Fruit fly (Drosophila melanogaster) whole organism, embryonic: ENCODE results near the gene CG43389.

Experiments
- Ada2b ChIP-seq: fragments of 200-800 bp; sonication (Bioruptor generic); IDR thresholded peaks from 2 replicates; pipeline ENCODE4 v1.3.6; 2022; ENCODE audit warnings: missing biosample characterization, missing genetic modification characterization
- Blimp-1 ChIP-seq: fragments of 200-800 bp; sonication (Bioruptor generic); optimal IDR thresholded peaks from 3 replicates; lab custom pipeline; 2018; ENCODE audit warnings: missing biosample characterization, missing genetic modification characterization, mild to moderate bottlenecking, moderate library complexity, missing genetic modification reagents
- CG10543 ChIP-seq: fragments of 200-800 bp; sonication (Bioruptor generic); optimal IDR thresholded peaks from 3 replicates; lab custom pipeline; 2017; ENCODE audit warnings: missing biosample characterization, mild to moderate bottlenecking, missing genetic modification characterization, moderate library complexity
- CG11085 ChIP-seq: fragments of 200-800 bp; sonication (Bioruptor generic); IDR thresholded peaks from 2 replicates; pipeline ENCODE4 v1.3.6; 2022; ENCODE audit warnings: missing biosample characterization, missing genetic modification characterization
- CG11504 ChIP-seq: fragments of 200-800 bp; sonication (Bioruptor generic); optimal IDR thresholded peaks from 3 replicates; lab custom pipeline; 2019; ENCODE audit warnings: missing biosample characterization, mild to moderate bottlenecking, missing genetic modification characterization, moderate library complexity
- CG11695 ChIP-seq: fragments of 200-800 bp; sonication (Bioruptor generic); IDR thresholded peaks from 3 replicates; pipeline ENCODE4 v1.3.6; 2022; ENCODE audit warnings: missing biosample characterization, missing genetic modification characterization
- CG12236 ChIP-seq: fragments of 200-800 bp; sonication (Bioruptor generic); optimal IDR thresholded peaks from 2 replicates; lab custom pipeline; 2016; ENCODE audit warnings: missing biosample characterization, missing genetic modification characterization
- CG13894 ChIP-seq: fragments of 200-800 bp; sonication (Bioruptor generic); optimal IDR thresholded peaks from 3 replicates; lab custom pipeline; 2018; ENCODE audit warnings: missing biosample characterization, mild to moderate bottlenecking, missing genetic modification characterization, moderate library complexity
- CG14441 ChIP-seq: fragments of 200-800 bp; sonication (Bioruptor generic); IDR thresholded peaks from 2 replicates; pipeline ENCODE4 v1.3.6; 2022; ENCODE audit warnings: missing biosample characterization, missing genetic modification characterization
- CG1603 ChIP-seq: fragments of 200-800 bp; sonication (Bioruptor generic); optimal IDR thresholded peaks from 2 replicates; lab custom pipeline; 2019; ENCODE audit warnings: missing biosample characterization, mild to moderate bottlenecking, missing genetic modification characterization, moderate library complexity
- CG17328 ChIP-seq: fragments of 200-800 bp; sonication (Bioruptor generic); IDR thresholded peaks from 2 replicates; pipeline ENCODE4 v1.3.6; 2022; ENCODE audit warnings: missing biosample characterization, missing genetic modification characterization
- CG2199 ChIP-seq: fragments of 200-800 bp; sonication (Bioruptor generic); IDR thresholded peaks from 3 replicates; pipeline ENCODE4 v1.3.6; 2022; ENCODE audit warnings: missing biosample characterization, missing genetic modification characterization
- CG31441 ChIP-seq: fragments of 200-800 bp; sonication (Bioruptor generic); IDR thresholded peaks from 2 replicates; pipeline ENCODE4 v1.3.6; 2022; ENCODE audit warnings: missing biosample characterization, missing genetic modification characterization
- CG4730 ChIP-seq: fragments of 200-800 bp; sonication (Bioruptor generic); IDR thresholded peaks from 2 replicates; pipeline ENCODE4 v1.3.6; 2022; ENCODE audit warnings: missing biosample characterization, missing genetic modification characterization
- CG6689 ChIP-seq: fragments of 200-800 bp; sonication (Bioruptor generic); IDR thresholded peaks from 2 replicates; pipeline ENCODE4 v1.3.6; 2022; ENCODE audit warnings: missing biosample characterization, missing genetic modification characterization
- CG7963 ChIP-seq: fragments of 200-800 bp; sonication (Bioruptor generic); IDR thresholded peaks from 3 replicates; pipeline ENCODE4 v1.3.6; 2022; ENCODE audit warnings: missing biosample characterization, missing genetic modification characterization; ENCODE audit not compliant: partially characterized antibody
- CG8765 ChIP-seq: fragments of 200-800 bp; sonication (Bioruptor generic); IDR thresholded peaks from 2 replicates; pipeline ENCODE4 v1.3.6; 2022; ENCODE audit warnings: missing biosample characterization, missing genetic modification characterization
- CG8944 ChIP-seq: fragments of 200-800 bp; sonication (Bioruptor generic); optimal IDR thresholded peaks from 3 replicates; lab custom pipeline; 2016; ENCODE audit warnings: missing biosample characterization, missing genetic modification characterization
- CG9817 ChIP-seq: fragments of 200-800 bp; sonication (Bioruptor generic); optimal IDR thresholded peaks from 2 replicates; lab custom pipeline; 2018; ENCODE audit warnings: missing biosample characterization, mild to moderate bottlenecking, missing genetic modification characterization, moderate library complexity
- CrebB ChIP-seq: fragments of 200-800 bp; sonication (Bioruptor generic); optimal IDR thresholded peaks from 3 replicates; lab custom pipeline; 2018; ENCODE audit warnings: missing biosample characterization, mild to moderate bottlenecking, missing genetic modification characterization
- Drgx ChIP-seq: fragments of 200-800 bp; sonication (Bioruptor generic); IDR thresholded peaks from 2 replicates; pipeline ENCODE4 v1.3.6; 2022; ENCODE audit warnings: missing biosample characterization, missing genetic modification characterization
- H15 ChIP-seq: fragments of 200-800 bp; sonication (Bioruptor generic); IDR thresholded peaks from 3 replicates; pipeline ENCODE4 v1.3.6; 2022; ENCODE audit warnings: missing biosample characterization, missing genetic modification characterization
- HLH4C ChIP-seq: fragments of 200-800 bp; sonication (Bioruptor generic); IDR thresholded peaks from 3 replicates; pipeline ENCODE4 v1.3.6; 2022; ENCODE audit warnings: missing biosample characterization, missing genetic modification characterization; ENCODE audit not compliant: partially characterized antibody
- HmgD ChIP-seq: fragments of 200-800 bp; sonication (Bioruptor generic); optimal IDR thresholded peaks from 3 replicates; lab custom pipeline; 2016; ENCODE audit warnings: missing biosample characterization, missing genetic modification characterization
- MTF-1 ChIP-seq: fragments of 200-800 bp; sonication (Bioruptor generic); optimal IDR thresholded peaks from 2 replicates; lab custom pipeline; 2018; ENCODE audit warnings: missing biosample characterization, mild to moderate bottlenecking, missing genetic modification characterization, borderline replicate concordance
- Mes4 ChIP-seq: fragments of 200-800 bp; sonication (Bioruptor generic); optimal IDR thresholded peaks from 2 replicates; lab custom pipeline; 2016; ENCODE audit warnings: missing biosample characterization, missing genetic modification characterization
- NC2α ChIP-seq: fragments of 200-800 bp; sonication (Bioruptor generic); optimal IDR thresholded peaks from 2 replicates; lab custom pipeline; 2016; ENCODE audit warnings: missing biosample characterization, missing genetic modification characterization
- Optix ChIP-seq: fragments of 200-800 bp; sonication (Bioruptor generic); IDR thresholded peaks from 3 replicates; pipeline ENCODE4 v1.3.6; 2022; ENCODE audit warnings: missing biosample characterization, missing genetic modification characterization
- Ptx1 ChIP-seq: fragments of 200-800 bp; sonication (Bioruptor generic); IDR thresholded peaks from 2 replicates; pipeline ENCODE4 v1.3.6; 2022; ENCODE audit warnings: missing biosample characterization, missing genetic modification characterization
- Sry-δ ChIP-seq: fragments of 200-800 bp; sonication (Bioruptor generic); optimal IDR thresholded peaks from 2 replicates; lab custom pipeline; 2016; ENCODE audit warnings: missing biosample characterization, missing genetic modification characterization
- Usf ChIP-seq: fragments of 200-800 bp; sonication (Bioruptor generic); optimal IDR thresholded peaks from 2 replicates; lab custom pipeline; 2017; ENCODE audit warnings: missing genotype, missing biosample characterization, missing genetic modification characterization
- Xrp1 ChIP-seq: fragments of 200-800 bp; sonication (Bioruptor generic); IDR thresholded peaks from 2 replicates; pipeline ENCODE4 v1.3.6; 2022; ENCODE audit warnings: missing biosample characterization, missing genetic modification characterization
- dysf ChIP-seq: fragments of 200-800 bp; sonication (Bioruptor generic); IDR thresholded peaks from 3 replicates; pipeline ENCODE4 v1.3.6; 2022; ENCODE audit warnings: missing biosample characterization, missing genetic modification characterization
- fd3F ChIP-seq: fragments of 200-800 bp; sonication (Bioruptor generic); optimal IDR thresholded peaks from 2 replicates; lab custom pipeline; 2018; ENCODE audit warnings: missing biosample characterization, mild to moderate bottlenecking, missing genetic modification characterization, moderate library complexity
- grn ChIP-seq: fragments of 200-800 bp; sonication (Bioruptor generic); optimal IDR thresholded peaks from 3 replicates; lab custom pipeline; 2017; ENCODE audit warnings: missing biosample characterization, missing genetic modification characterization
- insv ChIP-seq, 2 experiments: fragments of 200-800 bp; sonication (Bioruptor generic); optimal IDR thresholded peaks; 3 replicates each; lab custom pipeline; 2016 to 2018; ENCODE audit warnings: missing biosample characterization in 2 of 2, missing genetic modification characterization in 2 of 2
- kay ChIP-seq: fragments of 200-800 bp; sonication (Bioruptor generic); optimal IDR thresholded peaks from 2 replicates; lab custom pipeline; 2016; ENCODE audit warnings: missing biosample characterization, missing genetic modification characterization
- lmd ChIP-seq: fragments of 200-800 bp; sonication (Bioruptor generic); IDR thresholded peaks from 2 replicates; pipeline ENCODE4 v1.3.6; 2022; ENCODE audit warnings: missing biosample characterization, missing genetic modification characterization
- nom ChIP-seq: fragments of 200-800 bp; sonication (Bioruptor generic); optimal IDR thresholded peaks from 2 replicates; lab custom pipeline; 2017; ENCODE audit warnings: missing biosample characterization, missing genetic modification characterization, mild to moderate bottlenecking, moderate library complexity, missing genetic modification reagents
- pb ChIP-seq: fragments of 200-800 bp; sonication (Bioruptor generic); optimal IDR thresholded peaks from 3 replicates; lab custom pipeline; 2016; ENCODE audit warnings: missing biosample characterization, missing genetic modification characterization
- phol ChIP-seq: fragments of 200-800 bp; sonication (Bioruptor generic); optimal IDR thresholded peaks from 3 replicates; lab custom pipeline; 2018; ENCODE audit warnings: missing biosample characterization, mild to moderate bottlenecking, missing genetic modification characterization, moderate library complexity
- row ChIP-seq: fragments of 200-800 bp; sonication (Bioruptor generic); IDR thresholded peaks from 3 replicates; pipeline ENCODE4 v1.3.6; 2022; ENCODE audit warnings: missing biosample characterization, missing genetic modification characterization
- sens ChIP-seq: fragments of 200-800 bp; sonication (Bioruptor generic); peaks from one replicate; lab custom pipeline; 2016; ENCODE audit warnings: missing biosample characterization, missing genetic modification characterization
- slp2 ChIP-seq: fragments of 200-800 bp; sonication (Bioruptor generic); optimal IDR thresholded peaks from 2 replicates; lab custom pipeline; 2016; ENCODE audit warnings: missing biosample characterization, missing genetic modification characterization
- unc-4 ChIP-seq: fragments of 200-800 bp; sonication (Bioruptor generic); IDR thresholded peaks from 2 replicates; pipeline ENCODE4 v1.3.6; 2022; ENCODE audit warnings: missing biosample characterization, missing genetic modification characterization; ENCODE audit not compliant: partially characterized antibody
- unpg ChIP-seq: fragments of 200-800 bp; sonication (Bioruptor generic); optimal IDR thresholded peaks from 3 replicates; lab custom pipeline; 2018; ENCODE audit warnings: missing biosample characterization, mild to moderate bottlenecking, missing genetic modification characterization, moderate library complexity

CG43389 gene

dm6 chr3L:3259703-3260102, 11.9 kb downstream of the CG43389 start (continued):
- TF ChIP-seq CG31441 (GFP tag; lab: Robert Waterston, UW): 0 out of 2 replicates have a peak, but pooled peaks have one; percentile 16
- TF ChIP-seq sens (GFP tag; lab: Kevin White, UChicago): peak; percentile 72
- TF ChIP-seq CG6689: 0 out of 2 replicates have a peak, but pooled peaks have one; percentile 18
- TF ChIP-seq Ptx1: 0 out of 2 replicates have a peak, but pooled peaks have one; percentile 10
- no peak for TF ChIP-seq HmgD (GFP tag; lab: Kevin White, UChicago)
- no peak for TF ChIP-seq CG9817
- no peak for TF ChIP-seq CrebB
- TF ChIP-seq unc-4 (GFP tag; lab: Robert Waterston, UW): no peak
- TF ChIP-seq row (GFP tag; lab: Robert Waterston, UW): 0 out of 3 replicates have a peak, but pooled peaks have one; percentile 11
- no peak for TF ChIP-seq Optix (GFP tag; lab: Robert Waterston, UW)
- TF ChIP-seq H15 (GFP tag; lab: Robert Waterston, UW): no peak
- peak; percentile 24 for TF ChIP-seq CG1603
- TF ChIP-seq nom (GFP tag; lab: Kevin White, UChicago): peak; percentile 89
- no peak for TF ChIP-seq MTF-1 (GFP tag; lab: Kevin White, UChicago)
- no peak for TF ChIP-seq NC2α (GFP tag; lab: Kevin White, UChicago)
- TF ChIP-seq CG14441: no peak
- TF ChIP-seq CG10543 (GFP tag; lab: Kevin White, UChicago): no peak
- no peak for TF ChIP-seq slp2 (GFP tag; lab: Kevin White, UChicago)
- TF ChIP-seq pb (GFP tag; lab: Kevin White, UChicago): no peak
- TF ChIP-seq CG11695 (GFP tag; lab: Robert Waterston, UW): 0 out of 3 replicates have a peak, but pooled peaks have one; percentile 16
- TF ChIP-seq Sry-δ (GFP tag; lab: Kevin White, UChicago): no peak
- no peak for TF ChIP-seq CG7963 (GFP tag; lab: Robert Waterston, UW)
- TF ChIP-seq Usf: no peak
- no peak for TF ChIP-seq CG11085 (GFP tag; lab: Robert Waterston, UW)
- TF ChIP-seq dysf (GFP tag; lab: Robert Waterston, UW): no peak
- TF ChIP-seq CG8765 (GFP tag; lab: Robert Waterston, UW): no peak
- TF ChIP-seq kay (GFP tag; lab: Kevin White, UChicago): no peak
- TF ChIP-seq grn: no peak
- TF ChIP-seq CG8944: no peak
- peak; percentile 9 for TF ChIP-seq phol (tag; lab: Kevin White, UChicago)
- TF ChIP-seq CG11504 (tag; lab: Kevin White, UChicago): peak; percentile 12
- TF ChIP-seq CG4730 (GFP tag; lab: Robert Waterston, UW): 0 out of 2 replicates have a peak, but pooled peaks have one; percentile 27
- no peak for TF ChIP-seq fd3F (GFP tag; lab: Kevin White, UChicago)
- TF ChIP-seq unpg: peak; percentile 7
- peak; percentile 45; the same call in 1 of the 2 replicates for TF ChIP-seq Xrp1 (GFP tag; lab: Robert Waterston, UW)
- TF ChIP-seq Ada2b (GFP tag; lab: Robert Waterston, UW): peak; percentile 42; the same call in 1 of the 2 replicates
- no peak for TF ChIP-seq CG2199 (GFP tag; lab: Robert Waterston, UW)
- TF ChIP-seq lmd: peak; percentile 28; the same call in 1 of the 2 replicates
- TF ChIP-seq insv (GFP tag; optimal IDR thresholded peaks at IDR 0.05; lab: Kevin White, UChicago): no peak
- no peak for TF ChIP-seq CG17328 (GFP tag; lab: Robert Waterston, UW)
- TF ChIP-seq CG12236 (GFP tag; lab: Kevin White, UChicago): no peak
- no peak for TF ChIP-seq Mes4 (GFP tag; lab: Kevin White, UChicago)
- no peak for TF ChIP-seq CG13894
- TF ChIP-seq Blimp-1 (GFP tag; lab: Kevin White, UChicago): peak; percentile 27
- peak; percentile 92 for TF ChIP-seq Drgx (GFP tag; lab: Robert Waterston, UW)
- TF ChIP-seq HLH4C (GFP tag; lab: Robert Waterston, UW): no peak
- TF ChIP-seq, all 482 proteins: peak for 28
